Worm (Caenorhabditis elegans) whole organism, L4/young adult: ENCODE measurements around the gene oac-51.

ENCODE experiments used
- W03F9.2 ChIP-seq: fragments of 150-350 bp; optimal IDR thresholded peaks from 2 replicates; lab custom pipeline; 2014; ENCODE audit warnings: missing biosample characterization, missing genetic modification characterization
- dao-5 ChIP-seq: sonication (generic microtip); optimal IDR thresholded peaks from 2 replicates; lab custom pipeline; 2016; ENCODE audit warnings: missing genotype, missing genetic modification characterization, moderate library complexity, missing compliant biosample characterization
- him-1 ChIP-seq: sonication (generic microtip); optimal IDR thresholded peaks from 2 replicates; lab custom pipeline; 2016; ENCODE audit warnings: missing genotype, missing genetic modification reagents, missing genetic modification characterization, missing compliant biosample characterization

DNA sequence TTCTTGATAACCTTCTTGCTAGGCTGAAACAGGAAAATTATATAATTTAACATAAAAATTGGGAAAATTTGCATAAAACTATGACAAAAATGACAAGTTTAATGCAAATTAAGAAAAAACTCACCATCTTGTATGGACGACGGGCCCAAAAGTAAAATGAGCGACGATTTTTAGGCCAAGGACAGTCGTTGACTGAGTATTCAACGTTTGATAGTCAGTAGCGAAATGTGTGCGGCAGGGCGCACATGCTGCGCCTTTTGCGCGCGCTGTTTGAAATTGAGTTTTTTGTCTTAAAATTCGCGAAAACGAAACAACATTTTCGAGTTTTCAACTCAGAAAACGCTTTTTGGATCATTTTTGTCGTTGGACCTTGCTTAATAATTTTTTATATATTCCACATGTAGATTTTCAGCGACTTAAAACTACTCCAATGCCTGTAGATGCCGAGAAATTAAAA lies 53.9 kb downstream of the oac-51 start, which contains the start of the genes rpl-7A and set-21:
- TF ChIP-seq W03F9.2 (tag; lab: Kevin White, UChicago) (peak; percentile 79), him-1 (tag; lab: Kevin White, UChicago) (peak; percentile 73), dao-5 (tag; lab: Kevin White, UChicago) (no peak)
